Fruit fly (Drosophila melanogaster) whole organism, embryonic: ENCODE results near the gene Tpr2.

Experiments
- CG10274 ChIP-seq: fragments of 200-800 bp; sonication (Bioruptor generic); optimal IDR thresholded peaks from 3 replicates; lab custom pipeline; 2017; ENCODE audit warnings: missing biosample characterization, mild to moderate bottlenecking, missing genetic modification characterization
- CG10431 ChIP-seq: fragments of 200-800 bp; sonication (Bioruptor generic); optimal IDR thresholded peaks from 3 replicates; lab custom pipeline; 2018; ENCODE audit warnings: missing biosample characterization, mild to moderate bottlenecking, missing genetic modification characterization
- CG10462 ChIP-seq: fragments of 200-800 bp; sonication (Bioruptor generic); optimal IDR thresholded peaks from 2 replicates; lab custom pipeline; 2016; ENCODE audit warnings: missing biosample characterization, missing genetic modification characterization
- CG10543 ChIP-seq: fragments of 200-800 bp; sonication (Bioruptor generic); optimal IDR thresholded peaks from 3 replicates; lab custom pipeline; 2017; ENCODE audit warnings: missing biosample characterization, mild to moderate bottlenecking, missing genetic modification characterization, moderate library complexity
- CG11093 ChIP-seq: fragments of 200-800 bp; sonication (Bioruptor generic); IDR thresholded peaks from 3 replicates; pipeline ENCODE4 v1.3.6; 2022; ENCODE audit warnings: missing biosample characterization, missing genetic modification characterization
- CG11247 ChIP-seq: fragments of 200-800 bp; sonication (Bioruptor generic); IDR thresholded peaks from 2 replicates; pipeline ENCODE4 v1.3.6; 2022; ENCODE audit warnings: missing biosample characterization, missing genetic modification characterization
- CG11398 ChIP-seq: fragments of 200-800 bp; sonication (Bioruptor generic); optimal IDR thresholded peaks from 2 replicates; lab custom pipeline; 2016; ENCODE audit warnings: missing biosample characterization, missing genetic modification characterization
- CG11504 ChIP-seq: fragments of 200-800 bp; sonication (Bioruptor generic); optimal IDR thresholded peaks from 3 replicates; lab custom pipeline; 2019; ENCODE audit warnings: missing biosample characterization, mild to moderate bottlenecking, missing genetic modification characterization, moderate library complexity
- CG13775 ChIP-seq: fragments of 200-800 bp; sonication (Bioruptor generic); optimal IDR thresholded peaks from 3 replicates; lab custom pipeline; 2017; ENCODE audit warnings: missing biosample characterization, mild to moderate bottlenecking, missing genetic modification characterization
- CG17361 ChIP-seq: fragments of 200-800 bp; sonication (Bioruptor generic); IDR thresholded peaks from 3 replicates; pipeline ENCODE4 v1.3.6; 2022; ENCODE audit warnings: missing biosample characterization, missing genetic modification characterization
- CG17568 ChIP-seq: fragments of 200-800 bp; sonication (Bioruptor generic); optimal IDR thresholded peaks from 2 replicates; lab custom pipeline; 2018; ENCODE audit warnings: missing biosample characterization, mild to moderate bottlenecking, missing genetic modification characterization, moderate library complexity
- CG18262 ChIP-seq: fragments of 200-800 bp; optimal IDR thresholded peaks from 3 replicates; lab custom pipeline; 2019; ENCODE audit warnings: missing biosample characterization, mild to moderate bottlenecking, missing genetic modification characterization, moderate library complexity
- CG18619 ChIP-seq: fragments of 200-800 bp; sonication (Bioruptor generic); optimal IDR thresholded peaks from 3 replicates; lab custom pipeline; 2017; ENCODE audit warnings: missing biosample characterization, mild to moderate bottlenecking, missing genetic modification characterization
- CG2116 ChIP-seq: fragments of 200-800 bp; sonication (Bioruptor generic); optimal IDR thresholded peaks from 3 replicates; lab custom pipeline; 2018; ENCODE audit warnings: missing biosample characterization, mild to moderate bottlenecking, missing genetic modification characterization
- CG2202 ChIP-seq: fragments of 200-800 bp; sonication (Bioruptor generic); optimal IDR thresholded peaks from 2 replicates; lab custom pipeline; 2018; ENCODE audit warnings: missing biosample characterization, mild to moderate bottlenecking, missing genetic modification characterization
- CG2678 ChIP-seq: fragments of 200-800 bp; sonication (Bioruptor generic); optimal IDR thresholded peaks from 3 replicates; lab custom pipeline; 2019; ENCODE audit warnings: missing biosample characterization, mild to moderate bottlenecking, missing genetic modification characterization, moderate library complexity
- CG3995 ChIP-seq: fragments of 200-800 bp; sonication (Bioruptor generic); optimal IDR thresholded peaks from 3 replicates; lab custom pipeline; 2016; ENCODE audit warnings: missing biosample characterization, missing genetic modification characterization
- CG4328 ChIP-seq: fragments of 200-800 bp; sonication (Bioruptor generic); optimal IDR thresholded peaks from 3 replicates; lab custom pipeline; 2017; ENCODE audit warnings: missing biosample characterization, missing genetic modification reagents, missing genetic modification characterization
- CG4360 ChIP-seq: fragments of 200-800 bp; sonication (Bioruptor generic); IDR thresholded peaks from 2 replicates; pipeline ENCODE4 v1.3.6; 2022; ENCODE audit warnings: missing biosample characterization, missing genetic modification characterization
- CG7271 ChIP-seq: fragments of 200-800 bp; sonication (Bioruptor generic); optimal IDR thresholded peaks from 2 replicates; lab custom pipeline; 2018; ENCODE audit warnings: missing biosample characterization, mild to moderate bottlenecking, missing genetic modification characterization, moderate library complexity
- CG8281 ChIP-seq: fragments of 200-800 bp; sonication (Bioruptor generic); optimal IDR thresholded peaks from 2 replicates; lab custom pipeline; 2018; ENCODE audit warnings: missing biosample characterization, mild to moderate bottlenecking, missing genetic modification characterization, moderate library complexity
- Chrac-16 ChIP-seq: fragments of 200-800 bp; sonication (Bioruptor generic); optimal IDR thresholded peaks from 3 replicates; lab custom pipeline; 2016; ENCODE audit warnings: missing biosample characterization, missing genetic modification characterization
- CoRest ChIP-seq: fragments of 200-800 bp; sonication (Bioruptor generic); optimal IDR thresholded peaks from 3 replicates; lab custom pipeline; 2018; ENCODE audit warnings: missing biosample characterization, mild to moderate bottlenecking, missing genetic modification characterization, moderate library complexity
- Dbx ChIP-seq: fragments of 200-800 bp; sonication (Bioruptor generic); IDR thresholded peaks from 3 replicates; pipeline ENCODE4 v1.3.6; 2022; ENCODE audit warnings: missing biosample characterization, missing genetic modification characterization
- Dp ChIP-seq: fragments of 200-800 bp; sonication (Bioruptor generic); optimal IDR thresholded peaks from 2 replicates; lab custom pipeline; 2018; ENCODE audit warnings: missing biosample characterization, mild to moderate bottlenecking, missing genetic modification characterization, moderate library complexity
- Hsf ChIP-seq: fragments of 200-800 bp; sonication (Bioruptor generic); optimal IDR thresholded peaks from 3 replicates; lab custom pipeline; 2016; ENCODE audit warnings: missing biosample characterization, missing genetic modification characterization
- Oli ChIP-seq: fragments of 200-800 bp; sonication (Bioruptor generic); optimal IDR thresholded peaks from 2 replicates; lab custom pipeline; 2018; ENCODE audit warnings: missing biosample characterization, mild to moderate bottlenecking, missing genetic modification characterization, moderate library complexity
- Sox100B ChIP-seq: fragments of 200-800 bp; sonication (Bioruptor generic); optimal IDR thresholded peaks from 3 replicates; lab custom pipeline; 2018; ENCODE audit warnings: missing biosample characterization, mild to moderate bottlenecking, missing genetic modification characterization
- Sry-β ChIP-seq: fragments of 200-800 bp; sonication (Bioruptor generic); optimal IDR thresholded peaks from 2 replicates; lab custom pipeline; 2018; ENCODE audit warnings: missing biosample characterization, mild to moderate bottlenecking, missing genetic modification characterization, moderate library complexity
- YL-1 ChIP-seq: fragments of 200-800 bp; sonication (Bioruptor generic); optimal IDR thresholded peaks from 3 replicates; lab custom pipeline; 2017; ENCODE audit warnings: missing biosample characterization, mild to moderate bottlenecking, missing genetic modification characterization
- amos ChIP-seq: fragments of 200-800 bp; sonication (Bioruptor generic); IDR thresholded peaks from 2 replicates; pipeline ENCODE4 v1.3.6; 2022; ENCODE audit warnings: missing biosample characterization, missing genetic modification characterization; ENCODE audit not compliant: partially characterized antibody
- ase ChIP-seq: fragments of 200-800 bp; sonication (Bioruptor generic); IDR thresholded peaks from 3 replicates; pipeline ENCODE4 v1.3.6; 2022; ENCODE audit warnings: missing biosample characterization, missing genetic modification characterization
- ci ChIP-seq: fragments of 200-800 bp; sonication (Bioruptor generic); IDR thresholded peaks from 3 replicates; pipeline ENCODE4 v1.3.6; 2022; ENCODE audit warnings: missing biosample characterization, missing genetic modification characterization
- crc ChIP-seq: fragments of 200-800 bp; sonication (Bioruptor generic); optimal IDR thresholded peaks from 2 replicates; lab custom pipeline; 2016; ENCODE audit warnings: missing biosample characterization, missing genetic modification characterization
- croc ChIP-seq: fragments of 200-800 bp; sonication (Bioruptor generic); conservative IDR thresholded peaks from 3 replicates; pipeline ENCODE4 v1.3.6; 2022; ENCODE audit warnings: missing biosample characterization, missing genetic modification characterization
- emc ChIP-seq: fragments of 200-800 bp; sonication (Bioruptor generic); optimal IDR thresholded peaks from 2 replicates; lab custom pipeline; 2016; ENCODE audit warnings: missing biosample characterization, missing genetic modification characterization
- eve ChIP-seq, 2 experiments: fragments of >200 bp; optimal IDR thresholded peaks; 2 replicates each; lab custom pipeline; 2017; ENCODE audit warnings: missing biosample characterization in 2 of 2, missing genetic modification characterization in 2 of 2
- gsb ChIP-seq: fragments of 200-800 bp; sonication (Bioruptor generic); IDR thresholded peaks from 2 replicates; pipeline ENCODE4 v1.3.6; 2022; ENCODE audit warnings: missing biosample characterization, missing genetic modification characterization
- hkb ChIP-seq, 2 experiments: fragments of 200-800 bp in 1 of 2; fragments of >200 bp in 1 of 2; sonication (Bioruptor generic) in 1 of 2; IDR thresholded peaks in 1 of 2; optimal IDR thresholded peaks in 1 of 2; 2 replicates each; pipeline versions ENCODE4 v1.3.6 to Lab custom; 2017 to 2022; ENCODE audit warnings: missing biosample characterization in 1 of 2, missing genetic modification characterization in 1 of 2
- ind ChIP-seq: fragments of 200-800 bp; sonication (Bioruptor generic); optimal IDR thresholded peaks from 3 replicates; lab custom pipeline; 2016; ENCODE audit warnings: missing biosample characterization, missing genetic modification characterization
- klu ChIP-seq: fragments of 200-800 bp; sonication (Bioruptor generic); IDR thresholded peaks from 2 replicates; pipeline ENCODE4 v1.3.6; 2022; ENCODE audit warnings: missing biosample characterization, missing genetic modification characterization
- nmo ChIP-seq: fragments of 200-800 bp; sonication (Bioruptor generic); optimal IDR thresholded peaks from 2 replicates; lab custom pipeline; 2018; ENCODE audit warnings: missing biosample characterization, mild to moderate bottlenecking, missing genetic modification characterization, moderate library complexity
- odd ChIP-seq: fragments of 200-800 bp; sonication (Bioruptor generic); optimal IDR thresholded peaks from 2 replicates; lab custom pipeline; 2017; ENCODE audit warnings: missing biosample characterization, mild to moderate bottlenecking, missing genetic modification characterization
- phol ChIP-seq: fragments of 200-800 bp; sonication (Bioruptor generic); optimal IDR thresholded peaks from 3 replicates; lab custom pipeline; 2018; ENCODE audit warnings: missing biosample characterization, mild to moderate bottlenecking, missing genetic modification characterization, moderate library complexity
- sd ChIP-seq: fragments of 200-800 bp; sonication (Bioruptor generic); optimal IDR thresholded peaks from 3 replicates; lab custom pipeline; 2018; ENCODE audit warnings: missing biosample characterization, mild to moderate bottlenecking, missing genetic modification characterization, moderate library complexity
- sim ChIP-seq: fragments of 200-800 bp; sonication (Bioruptor generic); IDR thresholded peaks from 2 replicates; pipeline ENCODE4 v1.3.6; 2022; ENCODE audit warnings: missing biosample characterization, missing genetic modification characterization
- trem ChIP-seq: fragments of 200-800 bp; optimal IDR thresholded peaks from 3 replicates; lab custom pipeline; 2019; ENCODE audit warnings: missing biosample characterization, mild to moderate bottlenecking, missing genetic modification characterization, moderate library complexity
- trh ChIP-seq: fragments of 200-800 bp; sonication (Bioruptor generic); optimal IDR thresholded peaks from 2 replicates; lab custom pipeline; 2016; ENCODE audit warnings: missing biosample characterization, missing genetic modification characterization
- yki ChIP-seq: fragments of >200 bp; optimal IDR thresholded peaks from 3 replicates; lab custom pipeline; 2018

Tpr2 gene

DNA sequence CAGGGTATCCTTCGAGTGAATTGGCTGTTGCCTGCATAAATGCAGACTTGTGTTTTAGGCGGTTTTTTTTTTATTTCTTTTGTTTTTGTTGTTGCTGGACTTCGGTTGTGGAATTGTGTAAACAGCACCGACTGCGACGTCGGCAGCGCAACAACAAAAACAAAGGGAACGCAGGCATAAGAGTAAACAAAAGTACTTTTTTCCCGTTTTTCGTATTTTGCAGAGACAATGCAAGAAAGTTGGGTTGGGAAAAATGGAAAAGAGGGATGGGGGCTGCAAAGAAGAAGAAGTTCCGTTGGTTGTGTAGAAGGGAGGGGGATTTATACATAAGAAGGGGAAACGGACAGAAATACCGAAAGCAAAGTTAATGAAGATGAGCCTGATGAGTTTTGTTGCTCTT lies 45.2 kb downstream of the Tpr2 start (continued):
- TF ChIP-seq hkb (optimal IDR thresholded peaks at IDR 0.05; lab: Kevin White, UChicago): no peak
- TF ChIP-seq hkb (GFP tag; IDR thresholded peaks at IDR 0.05; lab: Robert Waterston, UW): 0 out of 2 replicates have a peak, but pooled peaks have one; percentile 5
- no peak for TF ChIP-seq croc (GFP tag; lab: Robert Waterston, UW)
- no peak for TF ChIP-seq CG10462
- TF ChIP-seq nmo: no peak
- TF ChIP-seq CG10431: no peak
- no peak for TF ChIP-seq Hsf
- no peak for TF ChIP-seq CG2116 (GFP tag; lab: Kevin White, UChicago)
- TF ChIP-seq CG18619 (GFP tag; lab: Kevin White, UChicago): no peak
- no peak for TF ChIP-seq Dbx (GFP tag; lab: Robert Waterston, UW)
- no peak for TF ChIP-seq CG10274 (GFP tag; lab: Kevin White, UChicago)
- peak; percentile 43; the same call in 1 of the 3 replicates for TF ChIP-seq ci (GFP tag; lab: Robert Waterston, UW)
- TF ChIP-seq ind (GFP tag; lab: Kevin White, UChicago): no peak
- no peak for TF ChIP-seq CG11247 (GFP tag; lab: Robert Waterston, UW)
- TF ChIP-seq emc: no peak
- TF ChIP-seq, all 482 proteins: peak for 16

DNA sequence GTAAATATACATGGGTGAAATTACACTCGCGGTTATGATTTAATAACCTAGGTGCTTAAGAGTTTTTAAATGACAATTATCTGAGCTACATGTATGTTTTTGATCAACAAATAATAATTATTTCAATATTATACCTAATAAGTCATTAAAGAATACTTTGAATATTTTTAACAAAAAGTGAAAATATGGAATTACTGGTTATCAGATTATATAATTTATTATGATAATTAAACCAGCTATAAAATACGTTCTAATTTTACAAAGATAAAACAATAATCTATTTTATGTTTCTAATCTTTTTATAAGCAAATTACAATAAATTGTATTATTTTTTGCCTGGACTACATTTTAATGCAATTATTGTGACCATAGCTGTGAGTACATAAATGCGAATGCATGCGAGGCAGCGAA lies 45.7 kb downstream of the Tpr2 start:
- peak; percentile 34 for TF ChIP-seq CG11504 (tag; lab: Kevin White, UChicago)
- no peak for TF ChIP-seq CG3995
- peak; percentile 30 for TF ChIP-seq CG2678 (tag; lab: Kevin White, UChicago)
- TF ChIP-seq CG18262 (tag; lab: Kevin White, UChicago): peak; percentile 27
- TF ChIP-seq phol (tag; lab: Kevin White, UChicago): peak; percentile 17
- no peak for TF ChIP-seq CG17361 (GFP tag; lab: Robert Waterston, UW)

DNA sequence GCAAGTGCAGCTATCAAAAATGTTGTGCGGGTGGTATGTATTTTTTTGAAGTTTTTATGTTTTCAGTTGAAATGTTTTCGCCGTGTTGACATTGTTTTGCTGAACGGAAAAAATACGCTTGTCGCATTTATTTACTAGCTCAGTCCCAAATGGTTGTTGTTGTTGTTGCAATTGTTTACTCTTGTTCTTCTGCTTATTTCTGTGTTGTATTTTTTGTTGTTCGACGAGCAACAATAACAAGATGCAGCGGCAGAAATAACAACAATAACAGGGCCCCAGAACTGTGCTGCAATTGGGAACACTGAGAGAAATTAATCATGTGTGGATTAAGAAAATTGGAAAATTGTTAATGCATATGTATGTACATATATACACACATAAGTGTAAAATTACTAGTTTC lies 46.8 kb downstream of the Tpr2 start:
- TF ChIP-seq Sry-β (no peak), CoRest (no peak), CG13775 (GFP tag; lab: Kevin White, UChicago) (no peak), CG11398 (GFP tag; lab: Kevin White, UChicago) (no peak), Sox100B (GFP tag; lab: Kevin White, UChicago) (no peak), gsb (no peak), amos (GFP tag; lab: Robert Waterston, UW) (no peak), ci (GFP tag; lab: Robert Waterston, UW) (0 out of 3 replicates have a peak, but pooled peaks have one; percentile 20), CG4360 (GFP tag; lab: Robert Waterston, UW) (peak; percentile 64), Chrac-16 (GFP tag; lab: Kevin White, UChicago) (no peak), CG2202 (no peak), Oli (no peak), trh (no peak), CG11093 (no peak), ase (GFP tag; lab: Robert Waterston, UW) (no peak), CG8281 (tag; lab: Kevin White, UChicago) (no peak), odd (GFP tag; lab: Kevin White, UChicago) (no peak), yki (no peak), klu (GFP tag; lab: Robert Waterston, UW) (no peak), CG7271 (tag; lab: Kevin White, UChicago) (no peak), CG4328 (GFP tag; lab: Kevin White, UChicago) (no peak), eve (GFP tag; optimal IDR thresholded peaks at IDR 0.05; lab: Kevin White, UChicago) (peak in 1 of 2 experiments; percentile 12), Dp (GFP tag; lab: Kevin White, UChicago) (no peak), CG10543 (GFP tag; lab: Kevin White, UChicago) (no peak), sd (no peak), crc (GFP tag; lab: Kevin White, UChicago) (no peak), sim (0 out of 2 replicates have a peak, but pooled peaks have one; percentile 38), CG17568 (GFP tag; lab: Kevin White, UChicago) (no peak), YL-1 (GFP tag; lab: Kevin White, UChicago) (no peak), trem (tag; lab: Kevin White, UChicago) (no peak)
